Worm (Caenorhabditis elegans) whole organism, L2 larva: Measurements from ENCODE around the gene shk-1.

Experiments used
- C34F6.9 ChIP-seq: fragments of 150-350 bp; optimal IDR thresholded peaks from 2 replicates; lab custom pipeline; 2014; ENCODE audit warnings: missing biosample characterization, missing genetic modification characterization
- F13H6.1 ChIP-seq: sonication (generic microtip); optimal IDR thresholded peaks from 2 replicates; lab custom pipeline; 2016; ENCODE audit warnings: missing genetic modification characterization, missing compliant biosample characterization
- R02D3.7 ChIP-seq: fragments of 150-350 bp; optimal IDR thresholded peaks from 2 replicates; lab custom pipeline; 2014; ENCODE audit warnings: missing biosample characterization, missing genetic modification characterization
- Y55F3AM.14 ChIP-seq: fragments of 200-800 bp; sonication (Bioruptor generic); optimal IDR thresholded peaks from 2 replicates; lab custom pipeline; 2018; ENCODE audit warnings: mild to moderate bottlenecking, missing genetic modification characterization, missing compliant biosample characterization
- ZK546.5 ChIP-seq: sonication (generic microtip); optimal IDR thresholded peaks from 2 replicates; lab custom pipeline; 2017; ENCODE audit warnings: missing biosample characterization, missing genetic modification characterization
- alr-1 ChIP-seq: fragments of 150-350 bp; optimal IDR thresholded peaks from 2 replicates; lab custom pipeline; 2014; ENCODE audit warnings: missing biosample characterization, missing genetic modification characterization
- ama-1 ChIP-seq: fragments of 150-350 bp; optimal IDR thresholded peaks from 2 replicates; lab custom pipeline; 2018; ENCODE audit warnings: inconsistent platforms
- blmp-1 ChIP-seq: sonication (generic microtip); optimal IDR thresholded peaks from 2 replicates; lab custom pipeline; 2017; ENCODE audit warnings: missing genetic modification characterization, mild to moderate bottlenecking, missing compliant biosample characterization, antibody characterized with exemption, moderate library complexity; ENCODE audit not compliant: insufficient read depth
- ceh-16 ChIP-seq: fragments of 150-350 bp; optimal IDR thresholded peaks from 2 replicates; lab custom pipeline; 2014; ENCODE audit warnings: missing biosample characterization, missing genetic modification characterization
- dmd-4 ChIP-seq: sonication (generic microtip); optimal IDR thresholded peaks from 2 replicates; lab custom pipeline; 2017; ENCODE audit warnings: missing biosample characterization, missing genetic modification characterization
- egl-27 ChIP-seq: sonication (generic microtip); optimal IDR thresholded peaks from 3 replicates; lab custom pipeline; 2017; ENCODE audit warnings: missing biosample characterization, missing genetic modification reagents, missing genetic modification characterization
- elt-1 ChIP-seq: fragments of 150-350 bp; optimal IDR thresholded peaks from 2 replicates; lab custom pipeline; 2014; ENCODE audit warnings: missing biosample characterization, missing genetic modification characterization
- elt-3 ChIP-seq: sonication (generic microtip); optimal IDR thresholded peaks from 2 replicates; lab custom pipeline; 2017; ENCODE audit warnings: missing biosample characterization, missing genetic modification characterization
- fos-1 ChIP-seq: fragments of 150-350 bp; optimal IDR thresholded peaks from 2 replicates; lab custom pipeline; 2014; ENCODE audit warnings: missing biosample characterization, missing genetic modification characterization
- gmeb-1 ChIP-seq: fragments of 150-350 bp; optimal IDR thresholded peaks from 2 replicates; lab custom pipeline; 2014; ENCODE audit warnings: missing biosample characterization, missing genetic modification characterization
- lin-11 ChIP-seq: fragments of 150-350 bp; sonication (generic microtip); optimal IDR thresholded peaks from 2 replicates; lab custom pipeline; 2014; ENCODE audit warnings: missing biosample characterization, missing genetic modification characterization, inconsistent platforms, mixed read lengths
- lin-13 ChIP-seq: fragments of 150-350 bp; optimal IDR thresholded peaks from 2 replicates; lab custom pipeline; 2014; ENCODE audit warnings: missing biosample characterization, missing genetic modification reagents, missing genetic modification characterization
- lin-39 ChIP-seq: fragments of 150-350 bp; optimal IDR thresholded peaks from 2 replicates; lab custom pipeline; 2014; ENCODE audit warnings: missing biosample characterization, missing genetic modification reagents, missing genetic modification characterization
- lsy-2 ChIP-seq, 2 experiments: fragments of 150-350 bp in 1 of 2; sonication (generic microtip) in 1 of 2; optimal IDR thresholded peaks; 2 replicates each; lab custom pipeline; 2014 to 2017; ENCODE audit warnings: missing biosample characterization in 2 of 2, missing genetic modification characterization in 2 of 2
- mab-5 ChIP-seq: fragments of 150-350 bp; optimal IDR thresholded peaks from 2 replicates; lab custom pipeline; 2014; ENCODE audit warnings: missing biosample characterization, missing genetic modification characterization
- mdl-1 ChIP-seq, 2 experiments: fragments of 150-350 bp in 1 of 2; sonication (generic microtip) in 1 of 2; optimal IDR thresholded peaks; 2 replicates each; lab custom pipeline; 2017; ENCODE audit warnings: missing biosample characterization in 2 of 2, missing genetic modification characterization in 2 of 2
- nhr-10 ChIP-seq: sonication (generic microtip); optimal IDR thresholded peaks from 2 replicates; lab custom pipeline; 2017; ENCODE audit warnings: missing biosample characterization, missing genetic modification characterization
- nhr-12 ChIP-seq: fragments of 150-350 bp; optimal IDR thresholded peaks from 2 replicates; lab custom pipeline; 2014; ENCODE audit warnings: missing biosample characterization, missing genetic modification characterization
- nhr-21 ChIP-seq: fragments of 150-350 bp; optimal IDR thresholded peaks from 2 replicates; lab custom pipeline; 2014; ENCODE audit warnings: missing biosample characterization, missing genetic modification characterization
- nhr-25 ChIP-seq: fragments of 150-350 bp; sonication (generic microtip); optimal IDR thresholded peaks from 3 replicates; lab custom pipeline; 2014; ENCODE audit warnings: missing biosample characterization, missing genetic modification characterization
- nhr-6 ChIP-seq: fragments of 150-350 bp; optimal IDR thresholded peaks from 2 replicates; lab custom pipeline; 2014; ENCODE audit warnings: missing biosample characterization, missing genetic modification characterization
- peb-1 ChIP-seq: fragments of 150-350 bp; optimal IDR thresholded peaks from 2 replicates; lab custom pipeline; 2014; ENCODE audit warnings: missing biosample characterization, missing genetic modification characterization
- sma-3 ChIP-seq: sonication (generic microtip); optimal IDR thresholded peaks from 2 replicates; lab custom pipeline; 2016; ENCODE audit warnings: missing genetic modification reagents, missing genetic modification characterization, missing compliant biosample characterization
- sma-9 ChIP-seq, 2 experiments: fragments of 150-350 bp in 1 of 2; sonication (generic microtip) in 1 of 2; optimal IDR thresholded peaks; 2 replicates each; lab custom pipeline; 2014 to 2016; ENCODE audit warnings: missing genetic modification characterization in 2 of 2, mild to moderate bottlenecking in 1 of 2, missing biosample characterization in 1 of 2, missing compliant biosample characterization in 1 of 2, missing genetic modification reagents in 1 of 2, moderate library complexity in 1 of 2
- snpc-4 ChIP-seq: fragments of 150-350 bp; optimal IDR thresholded peaks from 2 replicates; lab custom pipeline; 2014; ENCODE audit warnings: missing biosample characterization, missing genetic modification characterization
- unc-39 ChIP-seq: fragments of 150-350 bp; optimal IDR thresholded peaks from 2 replicates; lab custom pipeline; 2014; ENCODE audit warnings: missing biosample characterization, missing genetic modification characterization
- unc-55 ChIP-seq: fragments of 150-350 bp; sonication (generic microtip); optimal IDR thresholded peaks from 3 replicates; lab custom pipeline; 2014; ENCODE audit warnings: missing biosample characterization, missing genetic modification reagents, missing genetic modification characterization
- unc-62 ChIP-seq: fragments of 150-350 bp; optimal IDR thresholded peaks from 2 replicates; lab custom pipeline; 2014; ENCODE audit warnings: missing biosample characterization, missing genetic modification reagents, missing genetic modification characterization
- ztf-11 ChIP-seq: sonication (generic microtip); optimal IDR thresholded peaks from 2 replicates; lab custom pipeline; 2017; ENCODE audit warnings: missing biosample characterization, missing genetic modification characterization
- ztf-4 ChIP-seq: fragments of 150-350 bp; optimal IDR thresholded peaks from 2 replicates; lab custom pipeline; 2014; ENCODE audit warnings: missing biosample characterization, missing genetic modification characterization

Gene shk-1

DNA sequence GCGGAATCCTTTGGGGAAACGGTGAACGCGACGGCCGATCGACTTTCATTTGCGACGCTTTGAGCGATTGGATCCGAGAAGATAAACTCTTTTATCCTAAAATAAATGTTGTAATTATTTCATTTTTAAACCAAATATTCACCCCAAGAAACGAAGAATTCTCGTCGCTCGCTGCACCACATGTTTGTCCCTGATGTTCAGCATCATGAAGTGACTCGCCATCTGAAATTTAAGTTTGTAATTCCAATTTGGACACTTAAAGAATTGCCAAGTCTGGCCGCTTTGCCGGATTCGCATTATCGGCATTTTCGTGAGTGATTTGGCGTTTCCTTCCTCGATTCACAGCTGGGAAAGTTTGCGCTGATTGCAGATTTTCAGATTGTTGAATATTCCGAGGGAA lies 40.1 kb upstream of the shk-1 start, which contains the start of gene Y53C12A.6:
Y53C12A.6 (minus strand) TSS at position 101 of the 400 bp plus-strand sequence.
- TF ChIP-seq elt-1 (tag; lab: Kevin White, UChicago) (no peak), alr-1 (no peak), nhr-6 (tag; lab: Kevin White, UChicago) (no peak), sma-3 (GFP tag; lab: Kevin White, UChicago) (no peak), Y55F3AM.14 (GFP tag; lab: Kevin White, UChicago) (no peak), unc-62 (no peak), ZK546.5 (tag; lab: Kevin White, UChicago) (no peak)

DNA sequence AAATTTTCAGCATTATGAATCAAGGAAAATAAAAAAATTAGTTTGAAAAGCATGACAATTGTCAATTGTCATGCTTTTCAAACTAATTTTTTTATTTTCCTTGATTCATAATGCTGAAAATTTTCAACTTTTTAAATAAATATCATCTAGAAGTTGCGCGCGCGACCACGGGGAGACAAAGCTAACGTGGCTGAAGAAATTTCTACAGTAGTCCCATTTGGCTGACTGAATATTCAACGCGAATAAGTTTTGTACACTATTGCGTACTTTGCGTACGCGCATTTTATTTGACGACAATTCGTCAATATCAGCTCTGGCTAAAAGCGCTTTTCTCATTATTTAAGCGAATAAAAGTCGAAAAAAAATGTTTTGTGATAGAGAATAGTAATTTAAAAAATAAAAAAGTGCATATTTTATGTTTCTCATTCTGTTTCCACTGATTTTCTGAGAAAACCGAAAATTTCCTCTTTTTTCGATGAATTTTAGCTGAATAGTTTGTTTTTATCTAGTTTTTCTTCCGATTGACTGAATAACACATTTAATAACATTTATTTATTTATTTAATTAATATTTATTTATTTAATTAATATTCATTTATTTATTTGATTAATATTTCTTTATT lies 39.3 kb upstream of the shk-1 start, which contains the start of gene Y53C12A.11:
Y53C12A.11 (minus strand) TSS at position 68 of the 622 bp plus-strand sequence.
- TF ChIP-seq lsy-2 (tag; optimal IDR thresholded peaks at IDR 0.05; lab: Kevin White, UChicago) = peak in 1 of 2 experiments; percentile 65

DNA sequence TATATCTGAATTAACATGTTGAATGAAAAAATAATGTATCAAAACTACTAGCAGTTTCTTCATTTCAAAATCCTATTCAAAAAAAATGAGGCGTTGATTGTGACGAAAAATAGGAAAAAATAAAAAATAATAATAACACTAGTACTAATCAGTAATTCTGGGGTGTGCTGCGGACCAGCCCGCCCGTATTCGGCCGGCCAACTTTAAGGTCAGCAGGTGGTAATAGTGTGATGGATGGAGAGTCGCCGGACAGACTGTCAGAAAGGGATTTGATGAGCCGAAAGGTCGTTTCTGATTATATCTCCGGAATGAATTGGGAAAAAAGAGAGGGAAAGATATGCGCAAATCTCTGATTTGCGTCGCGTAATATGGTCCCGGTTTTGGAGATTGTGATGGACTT lies 33.6 kb upstream of the shk-1 start, which contains the start of gene cutl-2:
cutl-2 (minus strand) TSS at position 210 of the 400 bp plus-strand sequence.
- TF ChIP-seq nhr-10 (tag; lab: Kevin White, UChicago) = no peak
- TF ChIP-seq dmd-4 (tag; lab: Kevin White, UChicago) = no peak
- TF ChIP-seq nhr-21 = no peak
- no peak for TF ChIP-seq mab-5 (tag; lab: Kevin White, UChicago)
- TF ChIP-seq snpc-4 (tag; lab: Kevin White, UChicago) = no peak

DNA sequence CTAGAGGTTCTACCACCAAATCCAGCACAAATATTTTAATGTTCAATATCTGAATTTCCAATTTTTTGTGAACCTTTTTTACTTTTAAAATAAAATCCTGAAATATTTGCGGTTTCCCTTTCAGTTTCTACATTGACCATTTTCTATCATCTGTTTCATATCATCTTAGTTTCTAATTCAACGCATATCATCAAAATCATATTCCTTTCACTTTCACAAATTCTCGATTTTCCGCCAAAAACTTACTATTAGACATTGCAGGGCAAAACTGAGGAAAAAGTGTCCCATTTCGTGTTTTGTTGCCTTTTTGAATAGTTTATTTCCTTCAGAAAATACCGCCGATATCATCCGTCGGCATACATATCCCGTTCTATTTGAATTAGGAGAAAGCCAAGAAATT lies 33.0 kb upstream of the shk-1 start:
- no peak for TF ChIP-seq F13H6.1

DNA sequence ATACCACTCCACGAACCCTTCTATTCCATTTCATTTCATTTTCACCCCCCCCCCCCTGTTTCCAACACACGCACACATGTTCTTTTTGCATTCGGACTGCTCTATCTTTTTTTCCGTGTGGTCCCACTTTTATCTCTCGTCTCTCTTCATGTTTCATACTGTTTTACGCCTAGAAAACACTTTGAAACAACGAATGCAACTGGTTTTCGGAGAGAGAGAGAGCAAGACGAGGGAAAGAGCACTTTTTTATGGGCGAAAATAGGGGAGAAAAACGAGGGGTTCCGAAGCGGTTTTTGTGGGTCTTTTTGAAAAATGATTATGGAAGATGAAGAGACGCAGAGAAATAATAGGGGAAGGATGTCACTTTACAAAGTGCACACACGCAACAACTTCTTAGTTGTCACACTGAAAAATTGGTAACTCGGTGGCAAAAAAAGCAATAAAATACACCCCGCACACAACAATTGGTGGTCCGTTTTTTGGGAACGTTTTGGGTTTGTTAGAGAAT lies 30.8 kb upstream of the shk-1 start:
- peak; percentile 42 for TF ChIP-seq C34F6.9 (tag; lab: Kevin White, UChicago)
- TF ChIP-seq peb-1 = no peak
- TF ChIP-seq ceh-16 (tag; lab: Kevin White, UChicago) = no peak
- TF ChIP-seq lsy-2 (tag; optimal IDR thresholded peaks at IDR 0.05; lab: Kevin White, UChicago) = peak in 1 of 2 experiments; percentile 37
- peak; percentile 58 for TF ChIP-seq unc-55
- TF ChIP-seq elt-1 (tag; lab: Kevin White, UChicago) = no peak
- no peak for TF ChIP-seq R02D3.7 (tag; lab: Kevin White, UChicago)
- peak; percentile 10 for TF ChIP-seq F13H6.1

DNA sequence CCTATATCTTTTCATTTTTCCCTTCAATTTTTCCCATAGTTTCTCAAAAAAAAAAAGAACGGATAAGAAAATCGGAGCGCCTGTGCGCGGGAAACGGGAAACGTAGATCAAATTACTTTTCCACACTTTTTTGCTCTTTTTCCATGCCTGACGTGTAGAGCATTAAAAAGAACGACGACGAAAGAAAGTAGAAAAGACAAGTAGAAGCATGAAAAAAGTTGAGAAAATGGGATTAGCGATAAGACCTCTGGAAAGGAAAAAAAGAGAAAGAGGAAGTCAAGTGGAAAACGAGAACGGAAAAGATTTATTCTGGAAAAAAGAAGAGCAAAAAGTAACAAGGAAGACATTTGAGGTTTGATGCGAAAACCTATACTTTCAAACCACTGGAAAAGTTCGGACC lies 29.5 kb upstream of the shk-1 start:
- TF ChIP-seq unc-55 (peak; percentile 32), nhr-25 (no peak), lsy-2 (tag; optimal IDR thresholded peaks at IDR 0.05; lab: Kevin White, UChicago) (peak in 1 of 2 experiments; percentile 2)
- TF ChIP-seq, all 48 proteins: peak for 2

DNA sequence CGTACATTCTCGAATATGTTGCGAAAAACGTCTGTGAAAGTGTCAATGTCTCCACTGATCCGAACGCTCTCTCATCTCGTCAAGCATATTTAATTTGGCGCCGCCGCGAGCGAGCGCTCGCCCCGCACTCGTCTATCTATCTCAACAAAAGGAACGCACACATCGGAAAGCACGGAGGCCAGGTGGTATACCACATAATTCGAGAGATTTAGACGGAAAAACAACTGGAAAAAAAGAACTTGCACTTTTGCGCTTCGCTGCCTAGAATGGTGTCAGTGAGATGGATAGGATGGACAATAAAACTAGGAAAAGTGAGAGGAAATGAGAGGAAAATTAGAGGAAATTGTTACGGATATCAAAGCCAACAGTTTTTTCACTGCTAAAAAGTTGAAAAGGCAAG lies 28.8 kb upstream of the shk-1 start:
- TF ChIP-seq nhr-21 = peak; percentile 34
- TF ChIP-seq sma-9 (GFP tag; optimal IDR thresholded peaks at IDR 0.05; lab: Kevin White, UChicago) = no peak
- no peak for TF ChIP-seq sma-9 (tag; optimal IDR thresholded peaks at IDR 0.05; lab: Kevin White, UChicago)
- no peak for TF ChIP-seq ama-1 (lab: Kevin White, UChicago)
- TF ChIP-seq nhr-10 (tag; lab: Kevin White, UChicago) = no peak
- no peak for TF ChIP-seq ztf-11 (tag; lab: Kevin White, UChicago)
- TF ChIP-seq snpc-4 (tag; lab: Kevin White, UChicago) = no peak
- TF ChIP-seq egl-27 (tag; lab: Kevin White, UChicago) = peak; percentile 65
- peak; percentile 44 for TF ChIP-seq F13H6.1
- no peak for TF ChIP-seq lin-13
- TF ChIP-seq ztf-4 (tag; lab: Kevin White, UChicago) = no peak
- TF ChIP-seq unc-62 = no peak
- no peak for TF ChIP-seq gmeb-1
- TF ChIP-seq lin-39 = no peak
- peak; percentile 31 for TF ChIP-seq blmp-1 (tag; lab: Kevin White, UChicago)
- no peak for TF ChIP-seq lin-11 (tag; lab: Kevin White, UChicago)
- TF ChIP-seq nhr-6 (tag; lab: Kevin White, UChicago) = no peak
- peak; percentile 2 for TF ChIP-seq fos-1
- no peak for TF ChIP-seq mdl-1 (tag; optimal IDR thresholded peaks at IDR 0.05; lab: Kevin White, UChicago)
- TF ChIP-seq elt-1 (tag; lab: Kevin White, UChicago) = no peak
- TF ChIP-seq R02D3.7 (tag; lab: Kevin White, UChicago) = no peak
- TF ChIP-seq C34F6.9 (tag; lab: Kevin White, UChicago) = no peak
- TF ChIP-seq nhr-12 (tag; lab: Kevin White, UChicago) = no peak
- TF ChIP-seq ZK546.5 (tag; lab: Kevin White, UChicago) = no peak
- no peak for TF ChIP-seq unc-39 (tag; lab: Kevin White, UChicago)
- no peak for TF ChIP-seq elt-3 (tag; lab: Kevin White, UChicago)
